Fruit fly (Drosophila melanogaster) whole organism, embryonic: ENCODE results near the gene CG12182.

ENCODE experiments used
- CG10431 ChIP-seq: fragments of 200-800 bp; sonication (Bioruptor generic); optimal IDR thresholded peaks from 3 replicates; lab custom pipeline; 2018; ENCODE audit warnings: missing biosample characterization, mild to moderate bottlenecking, missing genetic modification characterization
- CG12299 ChIP-seq: fragments of 200-800 bp; sonication (Bioruptor generic); optimal IDR thresholded peaks from 2 replicates; lab custom pipeline; 2018; ENCODE audit warnings: missing biosample characterization, mild to moderate bottlenecking, missing genetic modification characterization
- CG12942 ChIP-seq: fragments of 200-800 bp; sonication (Bioruptor generic); optimal IDR thresholded peaks from 3 replicates; lab custom pipeline; 2016; ENCODE audit warnings: missing biosample characterization, missing genetic modification characterization
- CG14710 ChIP-seq: fragments of 200-800 bp; sonication (Bioruptor generic); optimal IDR thresholded peaks from 3 replicates; lab custom pipeline; 2019; ENCODE audit warnings: missing biosample characterization, mild to moderate bottlenecking, missing genetic modification characterization, moderate library complexity
- CG14965 ChIP-seq: fragments of 200-800 bp; sonication (Bioruptor generic); optimal IDR thresholded peaks from 2 replicates; lab custom pipeline; 2016; ENCODE audit warnings: missing biosample characterization, missing genetic modification characterization, borderline replicate concordance
- CG15011 ChIP-seq: fragments of 200-800 bp; sonication (Bioruptor generic); optimal IDR thresholded peaks from 3 replicates; lab custom pipeline; 2018; ENCODE audit warnings: missing biosample characterization, mild to moderate bottlenecking, missing genetic modification characterization
- CG15479 ChIP-seq: fragments of 200-800 bp; sonication (Bioruptor generic); optimal IDR thresholded peaks from 3 replicates; lab custom pipeline; 2019; ENCODE audit warnings: missing biosample characterization, mild to moderate bottlenecking, missing genetic modification characterization, moderate library complexity
- CG17385 ChIP-seq: fragments of 200-800 bp; sonication (Bioruptor generic); optimal IDR thresholded peaks from 3 replicates; lab custom pipeline; 2018; ENCODE audit warnings: missing biosample characterization, mild to moderate bottlenecking, missing genetic modification characterization
- CG2116 ChIP-seq: fragments of 200-800 bp; sonication (Bioruptor generic); optimal IDR thresholded peaks from 3 replicates; lab custom pipeline; 2018; ENCODE audit warnings: missing biosample characterization, mild to moderate bottlenecking, missing genetic modification characterization
- CG32767 ChIP-seq: fragments of 200-800 bp; sonication (Bioruptor generic); IDR thresholded peaks from 2 replicates; pipeline ENCODE4 v1.3.6; 2022; ENCODE audit warnings: missing biosample characterization, missing genetic modification characterization
- CG34224 ChIP-seq: fragments of 200-800 bp; sonication (Bioruptor generic); IDR thresholded peaks from 3 replicates; pipeline ENCODE4 v1.3.6; 2022; ENCODE audit warnings: missing biosample characterization, missing genetic modification characterization; ENCODE audit not compliant: partially characterized antibody
- CG3847 ChIP-seq: fragments of 200-800 bp; sonication (Bioruptor generic); IDR thresholded peaks from 2 replicates; pipeline ENCODE4 v1.3.6; 2022; ENCODE audit warnings: missing biosample characterization, missing genetic modification characterization
- CG4360 ChIP-seq: fragments of 200-800 bp; sonication (Bioruptor generic); IDR thresholded peaks from 2 replicates; pipeline ENCODE4 v1.3.6; 2022; ENCODE audit warnings: missing biosample characterization, missing genetic modification characterization
- CG4617 ChIP-seq: fragments of 200-800 bp; sonication (Bioruptor generic); optimal IDR thresholded peaks from 3 replicates; lab custom pipeline; 2016; ENCODE audit warnings: missing biosample characterization, missing genetic modification characterization, borderline replicate concordance
- CG4707 ChIP-seq: fragments of 200-800 bp; sonication (Bioruptor generic); optimal IDR thresholded peaks from 2 replicates; lab custom pipeline; 2018; ENCODE audit warnings: missing biosample characterization, mild to moderate bottlenecking, missing genetic modification characterization, moderate library complexity
- CG5245 ChIP-seq: fragments of 200-800 bp; sonication (Bioruptor generic); optimal IDR thresholded peaks from 3 replicates; lab custom pipeline; 2016; ENCODE audit warnings: missing biosample characterization, missing genetic modification characterization
- CG8290 ChIP-seq, 3 experiments: fragments of 200-800 bp; sonication (Bioruptor generic); optimal IDR thresholded peaks; 2 replicates each; lab custom pipeline; 2016 to 2019; ENCODE audit warnings: missing biosample characterization in 3 of 3, missing genetic modification characterization in 3 of 3, mild to moderate bottlenecking in 2 of 3, moderate library complexity in 1 of 3
- CG8924 ChIP-seq: fragments of 200-800 bp; optimal IDR thresholded peaks from 3 replicates; lab custom pipeline; 2019; ENCODE audit warnings: missing biosample characterization, mild to moderate bottlenecking, missing genetic modification characterization, moderate library complexity
- CG9817 ChIP-seq: fragments of 200-800 bp; sonication (Bioruptor generic); optimal IDR thresholded peaks from 2 replicates; lab custom pipeline; 2018; ENCODE audit warnings: missing biosample characterization, mild to moderate bottlenecking, missing genetic modification characterization, moderate library complexity
- CTCF ChIP-seq: fragments of 200-800 bp; sonication (Bioruptor generic); optimal IDR thresholded peaks from 2 replicates; lab custom pipeline; 2017; ENCODE audit warnings: missing biosample characterization, mild to moderate bottlenecking, missing genetic modification characterization, moderate library complexity
- Chrac-16 ChIP-seq: fragments of 200-800 bp; sonication (Bioruptor generic); optimal IDR thresholded peaks from 3 replicates; lab custom pipeline; 2016; ENCODE audit warnings: missing biosample characterization, missing genetic modification characterization
- CoRest ChIP-seq: fragments of 200-800 bp; sonication (Bioruptor generic); optimal IDR thresholded peaks from 3 replicates; lab custom pipeline; 2018; ENCODE audit warnings: missing biosample characterization, mild to moderate bottlenecking, missing genetic modification characterization, moderate library complexity
- CrebB ChIP-seq: fragments of 200-800 bp; sonication (Bioruptor generic); optimal IDR thresholded peaks from 3 replicates; lab custom pipeline; 2018; ENCODE audit warnings: missing biosample characterization, mild to moderate bottlenecking, missing genetic modification characterization
- D19B ChIP-seq: fragments of 200-800 bp; sonication (Bioruptor generic); optimal IDR thresholded peaks from 2 replicates; lab custom pipeline; 2017; ENCODE audit warnings: missing biosample characterization, mild to moderate bottlenecking, missing genetic modification characterization
- Dip2 ChIP-seq: fragments of 200-800 bp; sonication (Bioruptor generic); IDR thresholded peaks from 2 replicates; pipeline ENCODE4 v1.3.6; 2022; ENCODE audit warnings: missing biosample characterization, missing genetic modification characterization
- Dp ChIP-seq: fragments of 200-800 bp; sonication (Bioruptor generic); optimal IDR thresholded peaks from 2 replicates; lab custom pipeline; 2018; ENCODE audit warnings: missing biosample characterization, mild to moderate bottlenecking, missing genetic modification characterization, moderate library complexity
- Drgx ChIP-seq: fragments of 200-800 bp; sonication (Bioruptor generic); IDR thresholded peaks from 2 replicates; pipeline ENCODE4 v1.3.6; 2022; ENCODE audit warnings: missing biosample characterization, missing genetic modification characterization
- Eip74EF ChIP-seq, 2 experiments: fragments of 200-800 bp in 1 of 2; fragments of >200 bp in 1 of 2; sonication (Bioruptor generic) in 1 of 2; optimal IDR thresholded peaks; 2 replicates each; lab custom pipeline; 2017 to 2019; ENCODE audit warnings: missing biosample characterization in 2 of 2, missing genetic modification characterization in 2 of 2, mild to moderate bottlenecking in 1 of 2, moderate library complexity in 1 of 2
- Hsf ChIP-seq: fragments of 200-800 bp; sonication (Bioruptor generic); optimal IDR thresholded peaks from 3 replicates; lab custom pipeline; 2016; ENCODE audit warnings: missing biosample characterization, missing genetic modification characterization
- Jarid2 ChIP-seq: fragments of 200-800 bp; sonication (Bioruptor generic); optimal IDR thresholded peaks from 3 replicates; lab custom pipeline; 2017; ENCODE audit warnings: mild to moderate bottlenecking, missing biosample characterization, missing genetic modification reagents, missing genetic modification characterization
- Lhr ChIP-seq: fragments of 200-800 bp; sonication (Bioruptor generic); optimal IDR thresholded peaks from 3 replicates; lab custom pipeline; 2017; ENCODE audit warnings: mild to moderate bottlenecking, missing biosample characterization, missing genetic modification reagents, missing genetic modification characterization
- Lpt ChIP-seq: fragments of >200 bp; optimal IDR thresholded peaks from 2 replicates; lab custom pipeline; 2018; ENCODE audit warnings: missing biosample characterization, missing genetic modification characterization
- Nf-YC ChIP-seq: fragments of 200-800 bp; optimal IDR thresholded peaks from 3 replicates; lab custom pipeline; 2019; ENCODE audit warnings: missing biosample characterization, mild to moderate bottlenecking, missing genetic modification characterization, moderate library complexity
- amos ChIP-seq: fragments of 200-800 bp; sonication (Bioruptor generic); IDR thresholded peaks from 2 replicates; pipeline ENCODE4 v1.3.6; 2022; ENCODE audit warnings: missing biosample characterization, missing genetic modification characterization; ENCODE audit not compliant: partially characterized antibody
- ase ChIP-seq: fragments of 200-800 bp; sonication (Bioruptor generic); IDR thresholded peaks from 3 replicates; pipeline ENCODE4 v1.3.6; 2022; ENCODE audit warnings: missing biosample characterization, missing genetic modification characterization
- cad ChIP-seq: fragments of >200 bp; optimal IDR thresholded peaks from 2 replicates; lab custom pipeline; 2017; ENCODE audit warnings: missing biosample characterization, missing genetic modification characterization
- chif ChIP-seq, 2 experiments: fragments of 200-800 bp; sonication (Bioruptor generic); optimal IDR thresholded peaks; 3 replicates each; lab custom pipeline; 2016; ENCODE audit warnings: missing biosample characterization in 2 of 2, missing genetic modification characterization in 2 of 2
- en ChIP-seq: fragments of 200-800 bp; sonication (Bioruptor generic); optimal IDR thresholded peaks from 2 replicates; lab custom pipeline; 2016; ENCODE audit warnings: missing biosample characterization, missing genetic modification characterization
- hth ChIP-seq: fragments of >200 bp; optimal IDR thresholded peaks from 2 replicates; lab custom pipeline; 2017; ENCODE audit warnings: inconsistent platforms
- kni ChIP-seq: fragments of 200-800 bp; sonication (Bioruptor generic); optimal IDR thresholded peaks from 3 replicates; lab custom pipeline; 2017; ENCODE audit warnings: mild to moderate bottlenecking, missing biosample characterization, missing genetic modification reagents, missing genetic modification characterization
- lbe ChIP-seq: fragments of 200-800 bp; sonication (Bioruptor generic); optimal IDR thresholded peaks from 2 replicates; lab custom pipeline; 2016; ENCODE audit warnings: missing biosample characterization, mild to moderate bottlenecking, missing genetic modification characterization
- maf-S ChIP-seq: fragments of 200-800 bp; sonication (Bioruptor generic); optimal IDR thresholded peaks from 2 replicates; lab custom pipeline; 2016; ENCODE audit warnings: missing biosample characterization, missing genetic modification characterization
- pb ChIP-seq: fragments of 200-800 bp; sonication (Bioruptor generic); optimal IDR thresholded peaks from 3 replicates; lab custom pipeline; 2016; ENCODE audit warnings: missing biosample characterization, missing genetic modification characterization
- repo ChIP-seq: fragments of 200-800 bp; sonication (Bioruptor generic); optimal IDR thresholded peaks from 2 replicates; lab custom pipeline; 2016; ENCODE audit warnings: missing biosample characterization, missing genetic modification characterization
- slou ChIP-seq: fragments of 200-800 bp; sonication (Bioruptor generic); optimal IDR thresholded peaks from 3 replicates; lab custom pipeline; 2016; ENCODE audit warnings: missing biosample characterization, missing genetic modification characterization
- tin ChIP-seq: fragments of 200-800 bp; sonication (Bioruptor generic); optimal IDR thresholded peaks from 3 replicates; lab custom pipeline; 2016; ENCODE audit warnings: missing biosample characterization, missing genetic modification characterization
- usp ChIP-seq: fragments of >200 bp; optimal IDR thresholded peaks from 2 replicates; lab custom pipeline; 2017; ENCODE audit warnings: missing biosample characterization, missing genetic modification characterization
- zen ChIP-seq: fragments of 200-800 bp; sonication (Bioruptor generic); optimal IDR thresholded peaks from 3 replicates; lab custom pipeline; 2018; ENCODE audit warnings: missing biosample characterization, mild to moderate bottlenecking, missing genetic modification characterization, moderate library complexity

The CG12182 gene

DNA sequence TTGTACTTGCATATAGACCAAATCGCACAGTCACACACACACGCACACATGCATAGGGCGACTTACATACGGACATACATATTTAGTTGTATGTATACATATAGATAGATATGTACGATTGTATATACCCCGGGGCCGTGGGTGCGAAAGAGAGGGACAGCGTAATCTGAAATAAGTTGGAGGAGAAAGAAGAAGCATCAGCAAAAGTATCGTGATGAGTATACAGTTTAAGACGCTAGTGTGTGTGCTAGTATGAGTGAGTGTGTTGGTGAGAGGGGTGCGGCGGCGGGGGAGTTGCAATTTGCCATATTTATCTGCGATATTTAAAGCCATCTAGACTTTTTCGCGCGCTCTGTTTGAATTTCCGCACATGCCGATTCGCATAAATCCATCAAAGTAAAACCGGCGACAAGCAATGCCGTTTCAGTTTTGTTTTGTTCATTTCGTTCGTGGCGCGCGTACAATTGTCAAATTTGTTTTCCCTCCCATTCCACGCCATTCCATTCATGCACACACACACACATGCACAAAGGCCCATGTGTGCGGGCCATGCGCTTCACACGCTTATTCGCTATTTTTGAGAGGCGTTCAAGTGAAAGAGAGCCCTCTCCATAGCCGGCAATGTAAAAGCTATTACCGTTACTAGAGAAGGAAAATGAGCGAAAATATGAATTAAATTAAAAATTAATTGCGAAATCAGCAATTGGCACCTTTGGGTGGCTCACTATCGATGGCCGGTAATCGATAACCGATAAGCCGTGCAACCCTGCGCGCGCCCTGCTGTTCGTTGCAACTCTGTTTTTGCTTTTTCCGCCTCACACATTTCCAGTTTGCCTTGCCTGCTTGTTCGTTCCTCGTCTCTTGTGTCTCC, 35.8 kb upstream of the CG12182 start (continued):
- TF ChIP-seq kni (GFP tag; lab: Kevin White, UChicago) = peak; percentile 94
- TF ChIP-seq CoRest (tag; lab: Kevin White, UChicago) = peak; percentile 68
- TF ChIP-seq CG8290 (GFP tag; optimal IDR thresholded peaks at IDR 0.05; lab: Kevin White, UChicago) = peak; percentile 65
- peak; percentile 89 to 92 for TF ChIP-seq CG8290 (tag; optimal IDR thresholded peaks at IDR 0.05; lab: Kevin White, UChicago)
- TF ChIP-seq lbe (GFP tag; lab: Kevin White, UChicago) = peak; percentile 76
- peak; percentile 85 for TF ChIP-seq CG32767 (GFP tag; lab: Robert Waterston, UW)
- TF ChIP-seq CrebB = peak; percentile 84
- TF ChIP-seq CG12942 (GFP tag; lab: Kevin White, UChicago) = peak; percentile 55
- TF ChIP-seq CG4360 (GFP tag; lab: Robert Waterston, UW) = peak; percentile 44; the same call in 1 of the 2 replicates
- peak; percentile 79 for TF ChIP-seq amos (GFP tag; lab: Robert Waterston, UW)
- peak; percentile 59 for TF ChIP-seq Jarid2
- TF ChIP-seq Lhr = no peak
- TF ChIP-seq CG14965 (GFP tag; lab: Kevin White, UChicago) = peak; percentile 22
- TF ChIP-seq CG10431 (GFP tag; lab: Kevin White, UChicago) = peak; percentile 93
- TF ChIP-seq ase (GFP tag; lab: Robert Waterston, UW) = peak; percentile 72
- no peak for TF ChIP-seq hth
- no peak for TF ChIP-seq usp
- TF ChIP-seq zen (tag; lab: Kevin White, UChicago) = peak; percentile 75
- peak; percentile 69 for TF ChIP-seq slou (GFP tag; lab: Kevin White, UChicago)
- TF ChIP-seq Drgx (GFP tag; lab: Robert Waterston, UW) = peak; percentile 61
- TF ChIP-seq Hsf = peak; percentile 83
- peak; percentile 66 to 68 for TF ChIP-seq chif (GFP tag; optimal IDR thresholded peaks at IDR 0.05; lab: Kevin White, UChicago)
- peak; percentile 41 for TF ChIP-seq CG5245 (GFP tag; lab: Kevin White, UChicago)
- TF ChIP-seq CTCF (GFP tag; lab: Kevin White, UChicago) = peak; percentile 64
- TF ChIP-seq CG34224 (GFP tag; lab: Robert Waterston, UW) = peak; percentile 69
- peak; percentile 78 for TF ChIP-seq CG14710 (tag; lab: Kevin White, UChicago)
- TF ChIP-seq CG15011 (GFP tag; lab: Kevin White, UChicago) = peak; percentile 85
- peak; percentile 52 for TF ChIP-seq CG4617
- TF ChIP-seq Chrac-16 (GFP tag; lab: Kevin White, UChicago) = peak; percentile 51
- peak; percentile 73 for TF ChIP-seq CG3847 (GFP tag; lab: Robert Waterston, UW)
- TF ChIP-seq Eip74EF (GFP tag; optimal IDR thresholded peaks at IDR 0.05; lab: Kevin White, UChicago) = peak in 1 of 2 experiments; percentile 42
- TF ChIP-seq CG9817 = peak; percentile 74
- peak; percentile 50 for TF ChIP-seq D19B
- peak; percentile 100 for TF ChIP-seq CG2116 (GFP tag; lab: Kevin White, UChicago)
- TF ChIP-seq pb (GFP tag; lab: Kevin White, UChicago) = peak; percentile 84
- TF ChIP-seq Nf-YC (tag; lab: Kevin White, UChicago) = peak; percentile 59
- peak; percentile 94 for TF ChIP-seq CG17385 (GFP tag; lab: Kevin White, UChicago)
- peak; percentile 67 for TF ChIP-seq CG12299 (tag; lab: Kevin White, UChicago)
- TF ChIP-seq tin (GFP tag; lab: Kevin White, UChicago) = peak; percentile 69
- TF ChIP-seq Lpt = no peak
- TF ChIP-seq CG8924 (tag; lab: Kevin White, UChicago) = peak; percentile 47
- TF ChIP-seq Dip2 (GFP tag; lab: Robert Waterston, UW) = no peak
- TF ChIP-seq en (GFP tag; lab: Kevin White, UChicago) = peak; percentile 77
- TF ChIP-seq cad (GFP tag; lab: Kevin White, UChicago) = no peak
- peak; percentile 76 for TF ChIP-seq repo (GFP tag; lab: Kevin White, UChicago)
- TF ChIP-seq CG4707 (GFP tag; lab: Kevin White, UChicago) = peak; percentile 53
- peak; percentile 68 for TF ChIP-seq Dp (GFP tag; lab: Kevin White, UChicago)
- peak; percentile 68 for TF ChIP-seq maf-S (GFP tag; lab: Kevin White, UChicago)
- peak; percentile 55 for TF ChIP-seq CG15479
